Fruit fly (Drosophila melanogaster) ovary, adult (tissue): ENCODE results near the gene TAF1B.

Source experiments
- CG17801 ChIP-seq: fragments of 200-800 bp; optimal IDR thresholded peaks from 2 replicates; lab custom pipeline; 2019; ENCODE audit warnings: missing biosample characterization, mild to moderate bottlenecking, missing genetic modification characterization, moderate library complexity; ENCODE audit not compliant: partially characterized antibody

Gene TAF1B

dm6 chr3R:10124764-10125163 lies 19.2 kb downstream of the TAF1B start:
- no peak for TF ChIP-seq CG17801 (GFP tag; lab: Kevin White, UChicago)

- TF ChIP-seq CG17801 (GFP tag; lab: Kevin White, UChicago) = no peak
Measured at dm6 chr3R:10121266-10121904, 22.6 kb downstream of the TAF1B start, which contains the start of the genes gammaSnap2 and ATPsynepsilonL. Gene gammaSnap2 (minus strand): TSS chr3R:10121400. Gene ATPsynepsilonL (plus strand): TSS chr3R:10121773.

- TF ChIP-seq CG17801 (GFP tag; lab: Kevin White, UChicago) = no peak
Measured at dm6 chr3R:10119592-10119991, 24.4 kb downstream of the TAF1B start.

dm6 chr3R:10115797-10116196 lies 28.2 kb downstream of the TAF1B start:
- TF ChIP-seq CG17801 (GFP tag; lab: Kevin White, UChicago) = no peak

dm6 chr3R:10114915-10115534 lies 29.0 kb downstream of the TAF1B start:
- TF ChIP-seq CG17801 (GFP tag; lab: Kevin White, UChicago) = no peak

- no peak for TF ChIP-seq CG17801 (GFP tag; lab: Kevin White, UChicago)
Measured at dm6 chr3R:10113746-10114145, 30.2 kb downstream of the TAF1B start.

- no peak for TF ChIP-seq CG17801 (GFP tag; lab: Kevin White, UChicago)
Measured at dm6 chr3R:10112195-10112594, 31.8 kb downstream of the TAF1B start, which contains the start of gene CAH7. Gene CAH7 (plus strand): TSS chr3R:10112237.

- TF ChIP-seq CG17801 (GFP tag; lab: Kevin White, UChicago) = peak; percentile 17
Measured at dm6 chr3R:10111815-10112185, 32.2 kb downstream of the TAF1B start.

- peak; percentile 0 for TF ChIP-seq CG17801 (GFP tag; lab: Kevin White, UChicago)
Measured at dm6 chr3R:10111150-10111814, 32.7 kb downstream of the TAF1B start.

dm6 chr3R:10109938-10110337 lies 34.0 kb downstream of the TAF1B start, which contains the start of gene Fmr1:
Gene Fmr1 (minus strand): TSS chr3R:10110121.
- TF ChIP-seq CG17801 (GFP tag; lab: Kevin White, UChicago) = no peak

dm6 chr3R:10109212-10109880 lies 34.6 kb downstream of the TAF1B start:
- TF ChIP-seq CG17801 (GFP tag; lab: Kevin White, UChicago) = no peak

dm6 chr3R:10108289-10108928 lies 35.6 kb downstream of the TAF1B start:
- TF ChIP-seq CG17801 (GFP tag; lab: Kevin White, UChicago) = no peak

dm6 chr3R:10106796-10107195 lies 37.2 kb downstream of the TAF1B start:
- TF ChIP-seq CG17801 (GFP tag; lab: Kevin White, UChicago) = no peak

dm6 chr3R:10100498-10101196 lies 43.3 kb downstream of the TAF1B start:
- no peak for TF ChIP-seq CG17801 (GFP tag; lab: Kevin White, UChicago)
